Worm (Caenorhabditis elegans): ENCODE measurements around the gene F08G2.7.

- TF ChIP-seq ceh-28 (tag; optimal IDR thresholded peaks at IDR 0.05) (no peak), ceh-82 (tag; optimal IDR thresholded peaks at IDR 0.05) (no peak), nhr-25 (tag; optimal IDR thresholded peaks at IDR 0.05) (no peak), fkh-10 (GFP tag; optimal IDR thresholded peaks at IDR 0.05) (no peak), unc-62 (GFP tag; optimal IDR thresholded peaks at IDR 0.05) (no peak), aly-2 (tag; optimal IDR thresholded peaks at IDR 0.05) (no peak), ZK546.5 (tag; optimal IDR thresholded peaks at IDR 0.05) (no peak), nhr-28 (tag; optimal IDR thresholded peaks at IDR 0.05) (no peak), lin-39 (tag; optimal IDR thresholded peaks at IDR 0.05) (no peak), ama-1 (optimal IDR thresholded peaks at IDR 0.05) (no peak), elt-2 (tag; optimal IDR thresholded peaks at IDR 0.05) (no peak), nhr-77 (tag; optimal IDR thresholded peaks at IDR 0.05) (no peak), nhr-76 (tag; optimal IDR thresholded peaks at IDR 0.05) (no peak)
Observed at ce11 chrII:13841106-13841854, at the start of gene F08G2.7.
